Fruit fly (Drosophila melanogaster) whole organism, embryonic: Measurements from ENCODE around the gene mTerf3.

Source experiments
- Antp ChIP-seq: fragments of 200-800 bp; sonication (Bioruptor generic); optimal IDR thresholded peaks from 3 replicates; lab custom pipeline; 2016; ENCODE audit warnings: missing biosample characterization, missing genetic modification characterization
- CG10147 ChIP-seq: fragments of 200-800 bp; sonication (Bioruptor generic); optimal IDR thresholded peaks from 2 replicates; lab custom pipeline; 2019; ENCODE audit warnings: missing biosample characterization, mild to moderate bottlenecking, missing genetic modification characterization, moderate library complexity
- CG10321 ChIP-seq: fragments of 200-800 bp; sonication (Bioruptor generic); IDR thresholded peaks from 2 replicates; pipeline ENCODE4 v1.3.6; 2022; ENCODE audit warnings: missing biosample characterization, missing genetic modification characterization
- CG10979 ChIP-seq: fragments of 200-800 bp; sonication (Bioruptor generic); optimal IDR thresholded peaks from 2 replicates; lab custom pipeline; 2018; ENCODE audit warnings: missing biosample characterization, mild to moderate bottlenecking, missing genetic modification characterization, moderate library complexity
- CG12659 ChIP-seq: fragments of 200-800 bp; sonication (Bioruptor generic); optimal IDR thresholded peaks from 3 replicates; lab custom pipeline; 2017; ENCODE audit warnings: mild to moderate bottlenecking, missing biosample characterization, missing genetic modification reagents, missing genetic modification characterization
- CG13624 ChIP-seq: fragments of 200-800 bp; sonication (Bioruptor generic); optimal IDR thresholded peaks from 2 replicates; lab custom pipeline; 2016; ENCODE audit warnings: missing biosample characterization, missing genetic modification characterization
- CG15601 ChIP-seq: fragments of 200-800 bp; sonication (Bioruptor generic); optimal IDR thresholded peaks from 3 replicates; lab custom pipeline; 2019; ENCODE audit warnings: missing biosample characterization, mild to moderate bottlenecking, missing genetic modification characterization, moderate library complexity
- CG1647 ChIP-seq: fragments of 200-800 bp; sonication (Bioruptor generic); optimal IDR thresholded peaks from 3 replicates; lab custom pipeline; 2016; ENCODE audit warnings: missing biosample characterization, missing genetic modification characterization
- CG16813 ChIP-seq: fragments of 200-800 bp; sonication (Bioruptor generic); IDR thresholded peaks from 3 replicates; pipeline ENCODE4 v1.3.6; 2022; ENCODE audit warnings: missing biosample characterization, missing genetic modification characterization; ENCODE audit not compliant: partially characterized antibody
- CG17802 ChIP-seq: fragments of 200-800 bp; sonication (Bioruptor generic); optimal IDR thresholded peaks from 2 replicates; lab custom pipeline; 2018; ENCODE audit warnings: missing biosample characterization, mild to moderate bottlenecking, missing genetic modification characterization, moderate library complexity
- CG1832 ChIP-seq: fragments of 200-800 bp; sonication (Bioruptor generic); optimal IDR thresholded peaks from 2 replicates; lab custom pipeline; 2017; ENCODE audit warnings: missing biosample characterization, mild to moderate bottlenecking, missing genetic modification characterization, inconsistent platforms
- CG18476 ChIP-seq: fragments of 200-800 bp; sonication (Bioruptor generic); optimal IDR thresholded peaks from 2 replicates; lab custom pipeline; 2016; ENCODE audit warnings: missing biosample characterization, mild to moderate bottlenecking, missing genetic modification characterization
- CG30431 ChIP-seq: fragments of 200-800 bp; sonication (Bioruptor generic); optimal IDR thresholded peaks from 2 replicates; lab custom pipeline; 2017; ENCODE audit warnings: missing biosample characterization, missing genetic modification characterization
- CG33557 ChIP-seq: fragments of 200-800 bp; sonication (Bioruptor generic); optimal IDR thresholded peaks from 2 replicates; lab custom pipeline; 2019; ENCODE audit warnings: missing biosample characterization, mild to moderate bottlenecking, missing genetic modification characterization, moderate library complexity
- CG4328 ChIP-seq: fragments of 200-800 bp; sonication (Bioruptor generic); optimal IDR thresholded peaks from 3 replicates; lab custom pipeline; 2017; ENCODE audit warnings: missing biosample characterization, missing genetic modification reagents, missing genetic modification characterization
- CG4617 ChIP-seq: fragments of 200-800 bp; sonication (Bioruptor generic); optimal IDR thresholded peaks from 3 replicates; lab custom pipeline; 2016; ENCODE audit warnings: missing biosample characterization, missing genetic modification characterization, borderline replicate concordance
- CG5245 ChIP-seq: fragments of 200-800 bp; sonication (Bioruptor generic); optimal IDR thresholded peaks from 3 replicates; lab custom pipeline; 2016; ENCODE audit warnings: missing biosample characterization, missing genetic modification characterization
- CG5953 ChIP-seq: fragments of 200-800 bp; sonication (Bioruptor generic); IDR thresholded peaks from 2 replicates; pipeline ENCODE4 v1.3.6; 2022; ENCODE audit warnings: missing biosample characterization, missing genetic modification characterization
- CG7987 ChIP-seq: fragments of 200-800 bp; sonication (Bioruptor generic); optimal IDR thresholded peaks from 2 replicates; lab custom pipeline; 2018; ENCODE audit warnings: missing biosample characterization, mild to moderate bottlenecking, missing genetic modification characterization, moderate library complexity
- CG9817 ChIP-seq: fragments of 200-800 bp; sonication (Bioruptor generic); optimal IDR thresholded peaks from 2 replicates; lab custom pipeline; 2018; ENCODE audit warnings: missing biosample characterization, mild to moderate bottlenecking, missing genetic modification characterization, moderate library complexity
- Chrac-16 ChIP-seq: fragments of 200-800 bp; sonication (Bioruptor generic); optimal IDR thresholded peaks from 3 replicates; lab custom pipeline; 2016; ENCODE audit warnings: missing biosample characterization, missing genetic modification characterization
- Hand ChIP-seq: fragments of 200-800 bp; sonication (Bioruptor generic); optimal IDR thresholded peaks from 2 replicates; lab custom pipeline; 2017; ENCODE audit warnings: mild to moderate bottlenecking, missing biosample characterization, missing genetic modification reagents, missing genetic modification characterization
- MESR4 ChIP-seq: fragments of 200-800 bp; sonication (Bioruptor generic); optimal IDR thresholded peaks from 2 replicates; lab custom pipeline; 2018; ENCODE audit warnings: missing biosample characterization, mild to moderate bottlenecking, missing genetic modification characterization, moderate library complexity
- Meics ChIP-seq: fragments of 200-800 bp; sonication (Bioruptor generic); optimal IDR thresholded peaks from 2 replicates; lab custom pipeline; 2017; ENCODE audit warnings: missing biosample characterization, mild to moderate bottlenecking, missing genetic modification characterization
- Opbp ChIP-seq: fragments of 200-800 bp; sonication (Bioruptor generic); IDR thresholded peaks from 3 replicates; pipeline ENCODE4 v1.3.6; 2022; ENCODE audit warnings: missing biosample characterization, missing genetic modification characterization; ENCODE audit not compliant: partially characterized antibody
- Ravus ChIP-seq: fragments of 200-800 bp; sonication (Bioruptor generic); IDR thresholded peaks from 2 replicates; pipeline ENCODE4 v1.3.6; 2022; ENCODE audit warnings: missing biosample characterization, missing genetic modification characterization
- amos ChIP-seq: fragments of 200-800 bp; sonication (Bioruptor generic); IDR thresholded peaks from 2 replicates; pipeline ENCODE4 v1.3.6; 2022; ENCODE audit warnings: missing biosample characterization, missing genetic modification characterization; ENCODE audit not compliant: partially characterized antibody
- ara ChIP-seq: fragments of 200-800 bp; sonication (Bioruptor generic); IDR thresholded peaks from 2 replicates; pipeline ENCODE4 v1.3.6; 2022; ENCODE audit warnings: missing biosample characterization, missing genetic modification characterization
- bbx ChIP-seq: fragments of 200-800 bp; sonication (Bioruptor generic); IDR thresholded peaks from 2 replicates; pipeline ENCODE4 v1.3.6; 2022; ENCODE audit warnings: missing biosample characterization, missing genetic modification characterization; ENCODE audit not compliant: partially characterized antibody
- cas ChIP-seq: fragments of 200-800 bp; sonication (Bioruptor generic); IDR thresholded peaks from 2 replicates; pipeline ENCODE4 v1.3.6; 2022; ENCODE audit warnings: missing biosample characterization, missing genetic modification characterization
- caup ChIP-seq: fragments of 200-800 bp; sonication (Bioruptor generic); optimal IDR thresholded peaks from 3 replicates; lab custom pipeline; 2017; ENCODE audit warnings: missing biosample characterization, mild to moderate bottlenecking, missing genetic modification characterization, moderate library complexity; ENCODE audit not compliant: severe bottlenecking
- crp ChIP-seq, 2 experiments: fragments of 200-800 bp; sonication (Bioruptor generic); optimal IDR thresholded peaks; 2 replicates in 1 of 2; 3 replicates in 1 of 2; lab custom pipeline; 2017; ENCODE audit warnings: missing biosample characterization in 2 of 2, missing genetic modification characterization in 2 of 2, mild to moderate bottlenecking in 1 of 2, moderate library complexity in 1 of 2
- danr ChIP-seq: fragments of 200-800 bp; sonication (Bioruptor generic); IDR thresholded peaks from 2 replicates; pipeline ENCODE4 v1.3.6; 2022; ENCODE audit warnings: missing biosample characterization, missing genetic modification characterization
- ewg ChIP-seq: fragments of 200-800 bp; sonication (Bioruptor generic); optimal IDR thresholded peaks from 3 replicates; lab custom pipeline; 2017; ENCODE audit warnings: mild to moderate bottlenecking, missing biosample characterization, missing genetic modification reagents, missing genetic modification characterization
- fd96Cb ChIP-seq: fragments of 200-800 bp; sonication (Bioruptor generic); optimal IDR thresholded peaks from 2 replicates; lab custom pipeline; 2018; ENCODE audit warnings: missing biosample characterization, mild to moderate bottlenecking, missing genetic modification characterization, moderate library complexity
- klu ChIP-seq: fragments of 200-800 bp; sonication (Bioruptor generic); IDR thresholded peaks from 2 replicates; pipeline ENCODE4 v1.3.6; 2022; ENCODE audit warnings: missing biosample characterization, missing genetic modification characterization
- nerfin-1 ChIP-seq: fragments of 200-800 bp; sonication (Bioruptor generic); optimal IDR thresholded peaks from 3 replicates; lab custom pipeline; 2019; ENCODE audit warnings: missing biosample characterization, mild to moderate bottlenecking, missing genetic modification characterization, moderate library complexity
- oc ChIP-seq: fragments of 200-800 bp; sonication (Bioruptor generic); optimal IDR thresholded peaks from 2 replicates; lab custom pipeline; 2018; ENCODE audit warnings: missing biosample characterization, mild to moderate bottlenecking, missing genetic modification characterization, moderate library complexity
- otp ChIP-seq: fragments of 200-800 bp; sonication (Bioruptor generic); IDR thresholded peaks from 3 replicates; pipeline ENCODE4, ENCODE4 v1.3.6; 2022; ENCODE audit warnings: missing biosample characterization, missing genetic modification characterization
- pho ChIP-seq: fragments of 200-800 bp; sonication (Bioruptor generic); optimal IDR thresholded peaks from 2 replicates; lab custom pipeline; 2016; ENCODE audit warnings: missing biosample characterization, missing genetic modification characterization
- pnt ChIP-seq: fragments of 200-800 bp; sonication (Bioruptor generic); optimal IDR thresholded peaks from 3 replicates; lab custom pipeline; 2016; ENCODE audit warnings: missing biosample characterization, missing genetic modification characterization
- salm ChIP-seq: fragments of 200-800 bp; sonication (Bioruptor generic); optimal IDR thresholded peaks from 2 replicates; lab custom pipeline; 2018; ENCODE audit warnings: missing biosample characterization, mild to moderate bottlenecking, missing genetic modification characterization
- so ChIP-seq: fragments of 200-800 bp; sonication (Bioruptor generic); IDR thresholded peaks from 3 replicates; pipeline ENCODE4 v1.3.6; 2022; ENCODE audit warnings: missing biosample characterization, missing genetic modification characterization
- stwl ChIP-seq: fragments of 200-800 bp; sonication (Bioruptor generic); optimal IDR thresholded peaks from 3 replicates; lab custom pipeline; 2018; ENCODE audit warnings: missing biosample characterization, mild to moderate bottlenecking, missing genetic modification characterization, moderate library complexity
- tgo ChIP-seq: fragments of 200-800 bp; sonication (Bioruptor generic); IDR thresholded peaks from 3 replicates; pipeline ENCODE4 v1.3.6; 2022; ENCODE audit warnings: missing biosample characterization, missing genetic modification characterization
- tin ChIP-seq: fragments of 200-800 bp; sonication (Bioruptor generic); optimal IDR thresholded peaks from 3 replicates; lab custom pipeline; 2016; ENCODE audit warnings: missing biosample characterization, missing genetic modification characterization
- trh ChIP-seq: fragments of 200-800 bp; sonication (Bioruptor generic); optimal IDR thresholded peaks from 2 replicates; lab custom pipeline; 2016; ENCODE audit warnings: missing biosample characterization, missing genetic modification characterization
- zfh1 ChIP-seq: fragments of 200-800 bp; sonication (Bioruptor generic); IDR thresholded peaks from 3 replicates; pipeline ENCODE4 v1.3.6; 2022; ENCODE audit warnings: missing biosample characterization, missing genetic modification characterization

Gene mTerf3

dm6 chr3L:20471499-20472313 is 48.9 kb downstream of the mTerf3 start (continued):
- TF ChIP-seq CG4328 (GFP tag; lab: Kevin White, UChicago) (peak; percentile 31), CG13624 (peak; percentile 0), CG10321 (GFP tag; lab: Robert Waterston, UW) (0 out of 2 replicates have a peak, but pooled peaks have one; percentile 14), CG17802 (tag; lab: Kevin White, UChicago) (no peak), CG1647 (peak; percentile 11), so (GFP tag; lab: Robert Waterston, UW) (0 out of 3 replicates have a peak, but pooled peaks have one; percentile 38), CG10979 (peak; percentile 12), amos (no peak), CG30431 (GFP tag; lab: Kevin White, UChicago) (peak; percentile 27), Opbp (GFP tag; lab: Robert Waterston, UW) (no peak), CG5245 (no peak), CG9817 (peak; percentile 32), cas (no peak), ara (GFP tag; lab: Robert Waterston, UW) (peak; percentile 31; the same call in 1 of the 2 replicates), oc (tag; lab: Kevin White, UChicago) (peak; percentile 58), CG5953 (GFP tag; lab: Robert Waterston, UW) (peak; percentile 47; the same call in 1 of the 2 replicates), CG1832 (GFP tag; lab: Kevin White, UChicago) (no peak), CG33557 (GFP tag; lab: Kevin White, UChicago) (peak; percentile 57), tgo (GFP tag; lab: Robert Waterston, UW) (no peak), crp (GFP tag; optimal IDR thresholded peaks at IDR 0.05; lab: Kevin White, UChicago) (no peak), klu (GFP tag; lab: Robert Waterston, UW) (no peak), Hand (GFP tag; lab: Kevin White, UChicago) (no peak), Antp (GFP tag; lab: Kevin White, UChicago) (peak; percentile 50), CG15601 (tag; lab: Kevin White, UChicago) (peak; percentile 63), CG7987 (GFP tag; lab: Kevin White, UChicago) (peak; percentile 56), stwl (tag; lab: Kevin White, UChicago) (no peak), salm (tag; lab: Kevin White, UChicago) (no peak), zfh1 (GFP tag; lab: Robert Waterston, UW) (peak; percentile 75), fd96Cb (no peak), ewg (GFP tag; lab: Kevin White, UChicago) (peak; percentile 32), danr (no peak), tin (GFP tag; lab: Kevin White, UChicago) (no peak), Chrac-16 (GFP tag; lab: Kevin White, UChicago) (no peak), Ravus (GFP tag; lab: Robert Waterston, UW) (no peak), CG4617 (GFP tag; lab: Kevin White, UChicago) (peak; percentile 15), caup (GFP tag; lab: Kevin White, UChicago) (peak; percentile 28), CG12659 (GFP tag; lab: Kevin White, UChicago) (peak; percentile 25), CG18476 (GFP tag; lab: Kevin White, UChicago) (peak; percentile 41), pnt (GFP tag; lab: Kevin White, UChicago) (peak; percentile 38), trh (GFP tag; lab: Kevin White, UChicago) (peak; percentile 12), Meics (peak; percentile 83), pho (GFP tag; lab: Kevin White, UChicago) (no peak), bbx (GFP tag; lab: Robert Waterston, UW) (no peak), CG16813 (no peak), MESR4 (peak; percentile 12), otp (GFP tag; lab: Robert Waterston, UW) (0 out of 3 replicates have a peak, but pooled peaks have one; percentile 56), CG10147 (no peak), nerfin-1 (peak; percentile 49)
